Worm (Caenorhabditis elegans) whole organism, L4 larva: ENCODE measurements around the gene C11G6.2.

Experiments
- D1046.2 ChIP-seq: fragments of 200-800 bp; sonication (Bioruptor generic); IDR thresholded peaks from 2 replicates; pipeline ENCODE4 v1.3.6; 2022; ENCODE audit warnings: missing genetic modification characterization, missing compliant biosample characterization
- F10B5.3 ChIP-seq: sonication (generic microtip); optimal IDR thresholded peaks from 2 replicates; lab custom pipeline; 2016; ENCODE audit warnings: mild to moderate bottlenecking, missing genetic modification characterization, missing compliant biosample characterization
- T26A8.4 ChIP-seq: fragments of 200-800 bp; sonication (Bioruptor generic); IDR thresholded peaks from 2 replicates; pipeline ENCODE4 v1.3.6; 2022; ENCODE audit warnings: missing genetic modification characterization, missing compliant biosample characterization
- Y105C5A.15 ChIP-seq: fragments of 200-800 bp; sonication (Bioruptor generic); IDR thresholded peaks from 2 replicates; pipeline ENCODE4 v1.3.6; 2022; ENCODE audit warnings: missing genetic modification characterization, missing compliant biosample characterization
- Y75B8A.6 ChIP-seq: fragments of 200-800 bp; sonication (Bioruptor generic); IDR thresholded peaks from 2 replicates; pipeline ENCODE4 v1.3.6; 2022; ENCODE audit warnings: missing genetic modification reagents, missing genetic modification characterization, missing compliant biosample characterization
- ZK337.2 ChIP-seq: fragments of 200-800 bp; sonication (Bioruptor generic); IDR thresholded peaks from 2 replicates; pipeline ENCODE4 v1.3.6; 2022; ENCODE audit warnings: missing genetic modification reagents, missing genetic modification characterization, missing compliant biosample characterization
- attf-4 ChIP-seq: sonication (generic microtip); optimal IDR thresholded peaks from 3 replicates; lab custom pipeline; 2017; ENCODE audit warnings: missing biosample characterization, missing genetic modification characterization
- ceh-32 ChIP-seq: sonication (generic microtip); optimal IDR thresholded peaks from 2 replicates; lab custom pipeline; 2016; ENCODE audit warnings: mild to moderate bottlenecking, missing genetic modification characterization, missing compliant biosample characterization; ENCODE audit not compliant: poor library complexity
- ceh-44 ChIP-seq: fragments of 200-800 bp; sonication (Bioruptor generic); IDR thresholded peaks from 2 replicates; pipeline ENCODE4 v1.3.6; 2022; ENCODE audit warnings: missing genetic modification reagents, missing genetic modification characterization, missing compliant biosample characterization
- ceh-62 ChIP-seq: sonication (generic microtip); optimal IDR thresholded peaks from 2 replicates; lab custom pipeline; 2017; ENCODE audit warnings: missing biosample characterization, missing genetic modification characterization
- ceh-82 ChIP-seq: sonication (generic microtip); optimal IDR thresholded peaks from 2 replicates; lab custom pipeline; 2017; ENCODE audit warnings: missing biosample characterization, missing genetic modification characterization
- ces-1 ChIP-seq: fragments of 150-350 bp; sonication (generic microtip); optimal IDR thresholded peaks from 4 replicates; lab custom pipeline; 2014; ENCODE audit warnings: missing biosample characterization, missing genetic modification reagents, missing genetic modification characterization
- ctbp-1 ChIP-seq: fragments of 200-800 bp; sonication (Bioruptor generic); IDR thresholded peaks from 2 replicates; pipeline ENCODE4 v1.3.6; 2022; ENCODE audit warnings: missing genetic modification reagents, missing genetic modification characterization, missing compliant biosample characterization
- daf-16 ChIP-seq, 3 experiments: sonication (generic microtip); optimal IDR thresholded peaks; 2 replicates each; lab custom pipeline; 2016 to 2017; ENCODE audit warnings: missing genetic modification characterization in 3 of 3, missing genetic modification reagents in 3 of 3, mild to moderate bottlenecking in 2 of 3, missing compliant biosample characterization in 2 of 3, missing biosample characterization in 1 of 3, moderate library complexity in 1 of 3
- dmd-6 ChIP-seq: fragments of 200-800 bp; sonication (Bioruptor generic); IDR thresholded peaks from 2 replicates; pipeline ENCODE4 v1.3.6; 2022; ENCODE audit warnings: missing genetic modification reagents, missing genetic modification characterization, missing compliant biosample characterization
- dmd-8 ChIP-seq: fragments of 200-800 bp; sonication (Bioruptor generic); IDR thresholded peaks from 2 replicates; pipeline ENCODE4 v1.3.6; 2022; ENCODE audit warnings: missing genetic modification characterization, missing compliant biosample characterization
- dpl-1 ChIP-seq: fragments of 150-350 bp; optimal IDR thresholded peaks from 2 replicates; lab custom pipeline; 2014; ENCODE audit warnings: missing biosample characterization, missing genetic modification reagents, missing genetic modification characterization
- duxl-1 ChIP-seq: sonication (generic microtip); optimal IDR thresholded peaks from 2 replicates; lab custom pipeline; 2016; ENCODE audit warnings: mild to moderate bottlenecking, missing genetic modification characterization, moderate library complexity, missing compliant biosample characterization; ENCODE audit not compliant: poor library complexity
- fkh-10 ChIP-seq: fragments of 150-350 bp; optimal IDR thresholded peaks from 2 replicates; lab custom pipeline; 2014; ENCODE audit warnings: missing biosample characterization, missing genetic modification reagents, missing genetic modification characterization
- gei-8 ChIP-seq: fragments of 200-800 bp; sonication (Bioruptor generic); optimal IDR thresholded peaks from 2 replicates; lab custom pipeline; 2018; ENCODE audit warnings: mild to moderate bottlenecking, missing genetic modification characterization, missing compliant biosample characterization
- hif-1 ChIP-seq, 2 experiments: sonication (generic microtip); optimal IDR thresholded peaks; 2 replicates each; lab custom pipeline; 2016 to 2017; ENCODE audit warnings: missing compliant biosample characterization in 2 of 2, missing genetic modification characterization in 2 of 2, missing genetic modification reagents in 2 of 2, missing genotype in 2 of 2, mild to moderate bottlenecking in 1 of 2
- jun-1 ChIP-seq: fragments of 150-350 bp; optimal IDR thresholded peaks from 2 replicates; lab custom pipeline; 2014; ENCODE audit warnings: missing biosample characterization, missing genetic modification reagents, missing genetic modification characterization
- lim-7 ChIP-seq: fragments of 200-800 bp; sonication (Bioruptor generic); IDR thresholded peaks from 2 replicates; pipeline ENCODE4 v1.3.6; 2022; ENCODE audit warnings: missing genetic modification characterization, missing compliant biosample characterization
- lin-1 ChIP-seq: fragments of 200-800 bp; sonication (Bioruptor generic); IDR thresholded peaks from 2 replicates; pipeline ENCODE4 v1.3.6; 2022; ENCODE audit warnings: missing genetic modification reagents, missing genetic modification characterization, missing compliant biosample characterization
- lin-13 ChIP-seq: fragments of 150-350 bp; optimal IDR thresholded peaks from 2 replicates; lab custom pipeline; 2014; ENCODE audit warnings: missing biosample characterization, missing genetic modification reagents, missing genetic modification characterization
- lin-15B ChIP-seq: fragments of 150-350 bp; sonication (generic microtip); optimal IDR thresholded peaks from 3 replicates; lab custom pipeline; 2014; ENCODE audit warnings: missing biosample characterization, missing genetic modification characterization
- lsy-2 ChIP-seq, 2 experiments: fragments of 150-350 bp in 1 of 2; sonication (generic microtip) in 1 of 2; optimal IDR thresholded peaks; 2 replicates each; lab custom pipeline; 2014 to 2017; ENCODE audit warnings: missing biosample characterization in 2 of 2, missing genetic modification characterization in 2 of 2
- madf-9 ChIP-seq: fragments of 200-800 bp; sonication (Bioruptor generic); conservative IDR thresholded peaks from 2 replicates; pipeline ENCODE4 v1.3.6; 2022; ENCODE audit warnings: missing genetic modification reagents, missing genetic modification characterization, missing compliant biosample characterization
- mdl-1 ChIP-seq, 2 experiments: fragments of 150-350 bp in 1 of 2; sonication (generic microtip) in 1 of 2; optimal IDR thresholded peaks; 2 replicates each; lab custom pipeline; 2014 to 2017; ENCODE audit warnings: missing biosample characterization in 2 of 2, missing genetic modification characterization in 2 of 2
- mdt-29 ChIP-seq: fragments of 200-800 bp; sonication (Bioruptor generic); IDR thresholded peaks from 2 replicates; pipeline ENCODE4 v1.3.6; 2022; ENCODE audit warnings: missing genetic modification reagents, missing genetic modification characterization, missing compliant biosample characterization
- mes-2 ChIP-seq: sonication (generic microtip); optimal IDR thresholded peaks from 2 replicates; lab custom pipeline; 2016; ENCODE audit warnings: missing genotype, mild to moderate bottlenecking, missing genetic modification characterization, missing compliant biosample characterization; ENCODE audit not compliant: poor library complexity, severe bottlenecking
- mxl-3 ChIP-seq: fragments of 200-800 bp; sonication (Bioruptor generic); optimal IDR thresholded peaks from 2 replicates; lab custom pipeline; 2018; ENCODE audit warnings: mild to moderate bottlenecking, missing genetic modification characterization, missing compliant biosample characterization
- nhr-11 ChIP-seq: fragments of 150-350 bp; optimal IDR thresholded peaks from 2 replicates; lab custom pipeline; 2014; ENCODE audit warnings: missing biosample characterization, missing genetic modification characterization
- nhr-111 ChIP-seq: fragments of 200-800 bp; sonication (Bioruptor generic); optimal IDR thresholded peaks from 2 replicates; lab custom pipeline; 2018; ENCODE audit warnings: mild to moderate bottlenecking, missing genetic modification characterization, missing compliant biosample characterization
- nhr-237 ChIP-seq: sonication (generic microtip); optimal IDR thresholded peaks from 2 replicates; lab custom pipeline; 2017; ENCODE audit warnings: missing biosample characterization, missing genetic modification characterization
- nhr-28 ChIP-seq: fragments of 150-350 bp; optimal IDR thresholded peaks from 2 replicates; lab custom pipeline; 2014; ENCODE audit warnings: missing biosample characterization, missing genetic modification characterization
- nhr-48 ChIP-seq: sonication (generic microtip); optimal IDR thresholded peaks from 2 replicates; lab custom pipeline; 2016; ENCODE audit warnings: mild to moderate bottlenecking, missing genetic modification characterization, missing compliant biosample characterization
- nhr-6 ChIP-seq: fragments of 150-350 bp; optimal IDR thresholded peaks from 2 replicates; lab custom pipeline; 2014; ENCODE audit warnings: missing biosample characterization, missing genetic modification characterization
- nhr-76 ChIP-seq: fragments of 150-350 bp; optimal IDR thresholded peaks from 2 replicates; lab custom pipeline; 2014; ENCODE audit warnings: missing biosample characterization, missing genetic modification characterization
- nhr-77 ChIP-seq: fragments of 150-350 bp; optimal IDR thresholded peaks from 2 replicates; lab custom pipeline; 2014; ENCODE audit warnings: missing biosample characterization, missing genetic modification characterization
- pqm-1 ChIP-seq: sonication (generic microtip); optimal IDR thresholded peaks from 2 replicates; lab custom pipeline; 2017; ENCODE audit warnings: missing biosample characterization, missing genetic modification characterization
- saeg-2 ChIP-seq: fragments of 200-800 bp; sonication (Bioruptor generic); IDR thresholded peaks from 2 replicates; pipeline ENCODE4 v1.3.6; 2022; ENCODE audit warnings: missing genetic modification reagents, missing genetic modification characterization, missing compliant biosample characterization
- sdz-12 ChIP-seq: fragments of 200-800 bp; sonication (Bioruptor generic); optimal IDR thresholded peaks from 2 replicates; lab custom pipeline; 2018; ENCODE audit warnings: mild to moderate bottlenecking, missing genetic modification characterization, missing compliant biosample characterization
- snpc-1.2 ChIP-seq: fragments of 200-800 bp; sonication (Bioruptor generic); IDR thresholded peaks from 2 replicates; pipeline ENCODE4 v1.3.6; 2022; ENCODE audit warnings: missing genetic modification reagents, missing genetic modification characterization, missing compliant biosample characterization
- unc-130 ChIP-seq: sonication (generic microtip); optimal IDR thresholded peaks from 2 replicates; lab custom pipeline; 2016; ENCODE audit warnings: missing genetic modification reagents, missing genetic modification characterization, missing compliant biosample characterization
- unc-39 ChIP-seq: sonication (generic microtip); optimal IDR thresholded peaks from 2 replicates; lab custom pipeline; 2017; ENCODE audit warnings: missing biosample characterization, missing genetic modification characterization
- unc-62 ChIP-seq, 3 experiments: fragments of 150-350 bp in 1 of 3; sonication (generic microtip); optimal IDR thresholded peaks in 2 of 3; peaks in 1 of 3; 1 replicate in 1 of 3; 2 replicates in 2 of 3; lab custom pipeline; 2014 to 2017; ENCODE audit warnings: missing biosample characterization in 3 of 3, missing genetic modification characterization in 3 of 3, missing genetic modification reagents in 3 of 3, missing genotype in 1 of 3
- vab-7 ChIP-seq: fragments of 200-800 bp; sonication (Bioruptor generic); IDR thresholded peaks from 2 replicates; pipeline ENCODE4 v1.3.6; 2022; ENCODE audit warnings: missing genetic modification reagents, missing genetic modification characterization, missing compliant biosample characterization
- zag-1 ChIP-seq: fragments of 150-350 bp; optimal IDR thresholded peaks from 2 replicates; lab custom pipeline; 2014; ENCODE audit warnings: missing biosample characterization, missing genetic modification characterization
- zfp-2 ChIP-seq: sonication (generic microtip); optimal IDR thresholded peaks from 2 replicates; lab custom pipeline; 2016; ENCODE audit warnings: mild to moderate bottlenecking, missing genetic modification characterization, missing compliant biosample characterization

Gene C11G6.2

ce11 chrX:16331932-16332485, 3.6 kb downstream of the C11G6.2 start, which contains the start of gene taf-3 (continued):
- TF ChIP-seq lin-1 (GFP tag; lab: Robert Waterston, UW): peak; percentile 41; the same call in 1 of the 2 replicates
- TF ChIP-seq jun-1 (tag; lab: Kevin White, UChicago): no peak
- no peak for TF ChIP-seq T26A8.4 (GFP tag; lab: Robert Waterston, UW)
- no peak for TF ChIP-seq ceh-44 (GFP tag; lab: Robert Waterston, UW)
- no peak for TF ChIP-seq Y105C5A.15 (GFP tag; lab: Robert Waterston, UW)
- TF ChIP-seq ctbp-1 (GFP tag; lab: Robert Waterston, UW): no peak
- no peak for TF ChIP-seq saeg-2
- TF ChIP-seq mxl-3 (GFP tag; lab: Kevin White, UChicago): peak; percentile 38
- no peak for TF ChIP-seq attf-4 (tag; lab: Kevin White, UChicago)
- TF ChIP-seq ceh-82: no peak
- no peak for TF ChIP-seq nhr-48 (tag; lab: Kevin White, UChicago)
- peak; percentile 43 for TF ChIP-seq nhr-11
- no peak for TF ChIP-seq hif-1 (tag; optimal IDR thresholded peaks at IDR 0.05; lab: Kevin White, UChicago)
- TF ChIP-seq D1046.2 (GFP tag; lab: Robert Waterston, UW): no peak
- TF ChIP-seq F10B5.3 (tag; lab: Kevin White, UChicago): no peak
- TF ChIP-seq unc-130 (GFP tag; lab: Kevin White, UChicago): no peak
- TF ChIP-seq mes-2 (tag; lab: Kevin White, UChicago): peak; percentile 76
- TF ChIP-seq nhr-237 (tag; lab: Kevin White, UChicago): no peak
- no peak for TF ChIP-seq lin-15B (tag; lab: Kevin White, UChicago)
- TF ChIP-seq nhr-77 (tag; lab: Kevin White, UChicago): peak; percentile 2
- TF ChIP-seq ZK337.2 (GFP tag; lab: Robert Waterston, UW): no peak
- TF ChIP-seq daf-16 (GFP tag; optimal IDR thresholded peaks at IDR 0.05; lab: Kevin White, UChicago): peak in 1 of 2 experiments; percentile 21
- peak; percentile 94 for TF ChIP-seq daf-16 (tag; optimal IDR thresholded peaks at IDR 0.05; lab: Kevin White, UChicago)
- TF ChIP-seq fkh-10 (GFP tag; lab: Kevin White, UChicago): no peak
- TF ChIP-seq vab-7: no peak
- no peak for TF ChIP-seq zag-1
- no peak for TF ChIP-seq pqm-1
- no peak for TF ChIP-seq dpl-1
- TF ChIP-seq mdl-1 (tag; optimal IDR thresholded peaks at IDR 0.05; lab: Kevin White, UChicago): peak in 1 of 2 experiments; percentile 41
- no peak for TF ChIP-seq unc-39
- no peak for TF ChIP-seq dmd-8 (GFP tag; lab: Robert Waterston, UW)
- TF ChIP-seq zfp-2: no peak
- TF ChIP-seq ceh-62: no peak
- TF ChIP-seq gei-8 (GFP tag; lab: Kevin White, UChicago): no peak
- peak; percentile 71 for TF ChIP-seq nhr-28 (tag; lab: Kevin White, UChicago)
- TF ChIP-seq madf-9 (GFP tag; lab: Robert Waterston, UW): no peak
- TF ChIP-seq ces-1 (GFP tag; lab: Kevin White, UChicago): no peak
- TF ChIP-seq Y75B8A.6 (GFP tag; lab: Robert Waterston, UW): no peak
- no peak for TF ChIP-seq snpc-1.2 (GFP tag; lab: Robert Waterston, UW)
- peak in 1 of 2 experiments; percentile 61 for TF ChIP-seq lsy-2 (tag; optimal IDR thresholded peaks at IDR 0.05; lab: Kevin White, UChicago)
- peak; percentile 7 for TF ChIP-seq nhr-6 (tag; lab: Kevin White, UChicago)
- TF ChIP-seq sdz-12 (GFP tag; lab: Kevin White, UChicago): no peak
- peak; percentile 11 for TF ChIP-seq lin-13 (GFP tag; lab: Kevin White, UChicago)
- TF ChIP-seq nhr-111: no peak
- TF ChIP-seq duxl-1: no peak
- TF ChIP-seq unc-62 (GFP tag; optimal IDR thresholded peaks at IDR 0.05 in 1 of 2; lab: Kevin White, UChicago): peak in 1 of 2 experiments; percentile 78
- no peak for TF ChIP-seq unc-62 (tag; optimal IDR thresholded peaks at IDR 0.05; lab: Kevin White, UChicago)
- TF ChIP-seq mdt-29: no peak
- no peak for TF ChIP-seq lim-7
- no peak for TF ChIP-seq ceh-32 (tag; lab: Kevin White, UChicago)
- no peak for TF ChIP-seq nhr-76 (tag; lab: Kevin White, UChicago)
- peak; percentile 42; the same call in 1 of the 2 replicates for TF ChIP-seq dmd-6 (GFP tag; lab: Robert Waterston, UW)
